Worm (Caenorhabditis elegans) whole organism, L4 larva: ENCODE data around the gene F28F9.3.

Experiments
- attf-4 ChIP-seq: sonication (generic microtip); optimal IDR thresholded peaks from 3 replicates; lab custom pipeline; 2017; ENCODE audit warnings: missing biosample characterization, missing genetic modification characterization
- lsy-2 ChIP-seq, 2 experiments: fragments of 150-350 bp in 1 of 2; sonication (generic microtip) in 1 of 2; optimal IDR thresholded peaks; 2 replicates each; lab custom pipeline; 2014 to 2017; ENCODE audit warnings: missing biosample characterization in 2 of 2, missing genetic modification characterization in 2 of 2
- mdl-1 ChIP-seq, 2 experiments: fragments of 150-350 bp in 1 of 2; sonication (generic microtip) in 1 of 2; optimal IDR thresholded peaks; 2 replicates each; lab custom pipeline; 2014 to 2017; ENCODE audit warnings: missing biosample characterization in 2 of 2, missing genetic modification characterization in 2 of 2
- skn-1 ChIP-seq: fragments of 150-350 bp; optimal IDR thresholded peaks from 2 replicates; lab custom pipeline; 2014; ENCODE audit warnings: missing biosample characterization, missing genetic modification characterization
- unc-62 ChIP-seq, 3 experiments: fragments of 150-350 bp in 1 of 3; sonication (generic microtip); optimal IDR thresholded peaks in 2 of 3; peaks in 1 of 3; 1 replicate in 1 of 3; 2 replicates in 2 of 3; lab custom pipeline; 2014 to 2017; ENCODE audit warnings: missing biosample characterization in 3 of 3, missing genetic modification characterization in 3 of 3, missing genetic modification reagents in 3 of 3, missing genotype in 1 of 3

ce11 chrIV:3832040-3832439 lies 5.3 kb downstream of the F28F9.3 start:
- TF ChIP-seq unc-62 (GFP tag; optimal IDR thresholded peaks at IDR 0.05 in 1 of 2; lab: Kevin White, UChicago) (no peak), unc-62 (tag; optimal IDR thresholded peaks at IDR 0.05; lab: Kevin White, UChicago) (no peak), lsy-2 (tag; optimal IDR thresholded peaks at IDR 0.05; lab: Kevin White, UChicago) (no peak), skn-1 (tag; lab: Kevin White, UChicago) (no peak), mdl-1 (tag; optimal IDR thresholded peaks at IDR 0.05; lab: Kevin White, UChicago) (no peak), attf-4 (no peak)
